Worm (Caenorhabditis elegans): Measurements from ENCODE around the gene W04G3.10.

The W04G3.10 gene

DNA sequence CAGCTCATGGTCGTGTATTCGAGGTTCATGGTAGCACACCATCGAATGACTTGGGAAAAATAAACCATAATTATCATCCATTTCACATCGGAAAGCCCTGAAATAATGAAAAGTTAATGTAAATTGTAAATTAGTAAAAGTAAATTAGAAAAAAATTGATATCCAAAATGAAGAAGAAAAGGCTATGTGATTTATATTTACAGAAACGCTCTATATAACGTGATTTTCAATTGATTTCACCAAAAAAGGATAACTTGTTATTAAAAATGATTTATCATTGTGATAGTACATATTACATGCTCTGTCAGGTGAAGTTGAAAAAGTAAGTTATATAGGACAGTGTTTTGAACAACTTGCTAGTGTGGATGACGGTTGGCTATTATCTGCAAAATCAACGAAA is 35.3 kb downstream of the W04G3.10 start, which contains the start of gene C09F12.3:
Gene C09F12.3, minus strand, starts transcription at position 101 of the 400 bp plus-strand sequence.
- TF ChIP-seq pha-4 (tag; optimal IDR thresholded peaks at IDR 0.05): no peak
- TF ChIP-seq ces-1 (GFP tag; optimal IDR thresholded peaks at IDR 0.05): no peak
- TF ChIP-seq unc-39 (tag; optimal IDR thresholded peaks at IDR 0.05): no peak
- TF ChIP-seq cnd-1 (tag; optimal IDR thresholded peaks at IDR 0.05): no peak
- TF ChIP-seq nhr-237 (tag; optimal IDR thresholded peaks at IDR 0.05): no peak
- no peak for TF ChIP-seq nhr-28 (tag; optimal IDR thresholded peaks at IDR 0.05)
- TF ChIP-seq ceh-43 (GFP tag; optimal IDR thresholded peaks at IDR 0.05): no peak
- no peak for TF ChIP-seq drap-1 (GFP tag; optimal IDR thresholded peaks at IDR 0.05)
- no peak for TF ChIP-seq mep-1 (tag; optimal IDR thresholded peaks at IDR 0.05)
- TF ChIP-seq ceh-39 (tag; optimal IDR thresholded peaks at IDR 0.05): no peak
- TF ChIP-seq sem-2 (GFP tag; optimal IDR thresholded peaks at IDR 0.05): no peak
- TF ChIP-seq hlh-1 (tag; optimal IDR thresholded peaks at IDR 0.05): no peak
- no peak for TF ChIP-seq elt-3 (tag; optimal IDR thresholded peaks at IDR 0.05)
- TF ChIP-seq ham-2 (GFP tag; optimal IDR thresholded peaks at IDR 0.05): no peak

DNA sequence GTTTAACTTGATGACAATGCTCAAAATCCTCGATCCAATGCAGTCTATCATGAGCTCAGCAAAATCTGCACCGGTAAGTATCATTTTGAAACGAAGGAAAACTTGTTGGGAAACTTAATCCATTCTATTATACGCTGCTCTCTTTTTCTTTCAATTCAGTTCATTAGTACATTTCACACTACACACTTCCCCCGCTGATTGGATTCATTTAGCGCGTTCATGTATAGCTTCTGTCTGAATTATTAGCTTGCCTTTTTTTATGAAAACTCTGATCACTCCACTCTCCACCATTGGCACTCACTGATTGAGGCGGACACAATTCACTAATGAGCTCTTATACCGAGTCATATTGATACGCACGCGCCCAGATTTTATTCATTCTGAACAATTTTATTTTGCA is 39.8 kb downstream of the W04G3.10 start:
- TF ChIP-seq elt-1 (tag; optimal IDR thresholded peaks at IDR 0.05; ENCODE audit: borderline replicate concordance, insufficient read depth): no peak
- TF ChIP-seq ces-1 (GFP tag; optimal IDR thresholded peaks at IDR 0.05): peak; percentile 70

DNA sequence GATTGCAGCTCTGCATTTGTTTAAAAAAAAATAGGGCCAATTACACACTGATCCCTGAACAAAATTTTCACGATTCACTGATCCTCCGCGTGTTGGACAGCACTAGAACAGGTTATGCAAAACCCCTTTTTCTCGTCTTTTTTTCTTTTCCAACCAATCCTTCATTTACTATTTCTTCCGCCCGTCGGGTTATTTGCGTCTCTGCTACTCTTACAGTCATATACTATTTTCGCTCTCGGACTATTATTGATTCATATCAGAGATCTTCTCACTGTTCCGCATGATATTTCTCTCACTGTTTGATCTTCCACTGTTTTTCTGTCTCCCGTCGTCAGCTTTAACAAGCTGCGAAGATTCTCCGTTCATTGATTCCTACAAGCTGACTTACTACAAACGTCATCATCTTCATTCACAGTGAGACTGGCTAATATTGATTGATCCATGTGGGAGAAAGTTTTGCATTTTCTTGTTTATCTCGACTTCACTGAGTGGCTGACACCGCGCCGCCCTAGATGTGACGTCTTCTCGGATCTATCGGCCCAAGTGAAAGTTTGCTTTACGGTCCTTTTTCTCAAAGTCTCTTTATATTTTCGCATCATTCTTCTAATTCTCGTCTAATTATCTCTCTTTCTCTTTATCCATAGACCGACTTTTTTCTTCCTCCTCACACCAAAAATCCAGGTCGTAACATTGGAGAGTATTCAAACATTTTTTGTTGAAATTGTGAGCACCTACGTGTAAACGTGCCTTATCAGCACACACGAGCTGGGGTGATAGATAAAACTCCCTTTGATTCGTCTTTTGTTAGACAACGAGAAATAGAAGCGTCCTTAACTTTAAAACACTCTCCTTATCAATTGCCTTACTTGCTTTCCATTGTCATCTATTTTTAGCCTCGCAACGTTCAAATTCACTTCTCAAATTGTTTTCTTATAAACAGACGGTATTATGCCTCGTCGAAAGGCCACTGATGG is 41.6 kb downstream of the W04G3.10 start:
- no peak for TF ChIP-seq tbx-8 (GFP tag; optimal IDR thresholded peaks at IDR 0.05)
- no peak for TF ChIP-seq elt-3 (tag; optimal IDR thresholded peaks at IDR 0.05)
- peak; percentile 85 for TF ChIP-seq ham-2 (GFP tag; optimal IDR thresholded peaks at IDR 0.05)
- peak; percentile 76 for TF ChIP-seq blmp-1 (tag; optimal IDR thresholded peaks at IDR 0.05)
- TF ChIP-seq elt-1 (tag; optimal IDR thresholded peaks at IDR 0.05; ENCODE audit: borderline replicate concordance, insufficient read depth): peak; percentile 48

DNA sequence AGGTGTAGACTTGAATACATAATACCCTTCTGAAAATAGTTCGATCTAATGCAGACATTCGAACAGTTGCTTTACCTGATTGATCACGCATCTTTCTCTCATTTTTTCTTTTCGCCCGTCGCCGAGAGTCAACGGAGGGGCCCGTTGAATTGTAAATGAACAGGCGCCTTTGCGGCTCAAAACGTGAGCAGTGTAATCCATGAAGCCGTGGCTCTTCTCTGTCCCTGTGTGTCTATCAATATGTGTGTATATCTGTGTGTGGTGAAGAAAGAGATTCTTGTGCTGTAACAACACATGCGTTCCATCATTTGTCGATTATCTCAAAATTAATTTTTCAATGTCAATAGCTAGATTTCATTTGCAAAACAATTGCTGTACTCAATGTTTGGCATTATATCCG is 42.5 kb downstream of the W04G3.10 start:
- TF ChIP-seq hlh-1 (tag; optimal IDR thresholded peaks at IDR 0.05): peak; percentile 98
- TF ChIP-seq M03D4.4 (tag; optimal IDR thresholded peaks at IDR 0.05): peak; percentile 11
- peak; percentile 88 for TF ChIP-seq unc-62 (GFP tag; optimal IDR thresholded peaks at IDR 0.05)
- TF ChIP-seq blmp-1 (tag; optimal IDR thresholded peaks at IDR 0.05): no peak
- no peak for TF ChIP-seq snpc-4 (tag; optimal IDR thresholded peaks at IDR 0.05)
- no peak for TF ChIP-seq flh-1 (GFP tag; optimal IDR thresholded peaks at IDR 0.05)
- TF ChIP-seq nhr-28 (tag; optimal IDR thresholded peaks at IDR 0.05): no peak
- no peak for TF ChIP-seq zip-8 (tag; optimal IDR thresholded peaks at IDR 0.05)
- peak; percentile 83 for TF ChIP-seq unc-120 (tag; optimal IDR thresholded peaks at IDR 0.05; ENCODE audit: poor library complexity, severe bottlenecking)

DNA sequence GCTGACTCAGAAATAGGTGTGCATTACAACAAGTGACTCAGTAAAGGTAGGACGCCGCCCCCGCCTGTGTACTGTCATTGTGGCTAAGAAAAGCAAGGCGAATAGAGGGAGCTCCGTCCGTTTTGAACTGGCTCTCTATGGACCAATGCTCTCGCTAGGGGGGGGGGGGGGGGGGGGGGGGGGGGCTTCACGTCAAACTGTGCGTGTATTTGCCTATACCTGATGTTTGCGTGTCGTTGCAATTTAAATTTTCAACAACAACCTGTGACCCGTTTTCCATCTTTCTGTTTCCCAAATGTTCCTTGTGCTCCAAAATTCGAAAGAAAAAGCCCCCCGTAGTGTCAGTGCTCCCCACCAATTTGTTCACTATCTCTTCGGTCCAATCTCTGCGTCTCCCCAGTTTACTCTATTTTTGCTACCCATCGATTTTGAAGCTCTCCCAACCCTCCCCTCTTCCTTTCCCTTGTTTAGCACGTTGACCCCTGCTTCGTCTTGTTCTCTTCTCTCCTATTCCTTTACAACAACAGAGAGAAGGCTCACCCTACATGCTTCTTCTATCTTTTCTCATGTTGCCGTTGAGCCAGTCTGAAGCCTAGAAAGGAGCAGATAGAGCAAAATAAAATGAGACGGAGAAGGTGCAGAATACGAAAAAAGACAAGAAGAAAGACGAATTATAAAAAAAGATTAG is 43.5 kb downstream of the W04G3.10 start:
- TF ChIP-seq blmp-1 (tag; optimal IDR thresholded peaks at IDR 0.05): no peak
- no peak for TF ChIP-seq ceh-39 (tag; optimal IDR thresholded peaks at IDR 0.05)
- peak; percentile 33 for TF ChIP-seq mep-1 (tag; optimal IDR thresholded peaks at IDR 0.05)
- peak; percentile 2 for TF ChIP-seq mls-2 (tag; optimal IDR thresholded peaks at IDR 0.05)
- peak; percentile 6 for TF ChIP-seq cnd-1 (tag; optimal IDR thresholded peaks at IDR 0.05)
- TF ChIP-seq unc-120 (tag; optimal IDR thresholded peaks at IDR 0.05; ENCODE audit: poor library complexity, severe bottlenecking): peak; percentile 56
- peak; percentile 78 for TF ChIP-seq ces-1 (GFP tag; optimal IDR thresholded peaks at IDR 0.05)
- TF ChIP-seq sptf-1 (tag; optimal IDR thresholded peaks at IDR 0.05): peak; percentile 32

DNA sequence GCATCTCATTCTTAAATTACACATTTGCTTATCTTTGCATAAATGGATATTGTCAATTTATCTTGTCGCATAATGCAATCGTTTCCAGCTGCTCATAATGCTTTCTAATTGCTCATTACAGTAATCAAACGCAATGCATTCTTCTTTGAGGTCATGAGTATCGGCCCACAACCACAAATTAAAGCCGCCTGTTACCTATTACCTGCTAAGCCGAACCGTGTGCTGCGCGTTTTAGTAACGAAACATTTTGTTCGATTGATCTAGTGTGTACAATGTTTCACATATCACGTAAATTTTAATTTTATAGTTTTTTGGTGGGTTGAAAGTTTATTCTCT is 44.1 kb downstream of the W04G3.10 start:
- TF ChIP-seq ces-1 (GFP tag; optimal IDR thresholded peaks at IDR 0.05): peak; percentile 48
- no peak for TF ChIP-seq lin-13 (tag; optimal IDR thresholded peaks at IDR 0.05)
